Worm (Caenorhabditis elegans) whole organism, young adult: ENCODE results near the gene K05F6.12.

Source experiments
- B0035.1 ChIP-seq: sonication (generic microtip); optimal IDR thresholded peaks from 2 replicates; lab custom pipeline; 2016; ENCODE audit warnings: missing genetic modification characterization, mild to moderate bottlenecking, missing compliant biosample characterization, missing genotype, missing genetic modification reagents
- B0261.1 ChIP-seq: sonication (generic microtip); optimal IDR thresholded peaks from 2 replicates; lab custom pipeline; 2016; ENCODE audit warnings: mild to moderate bottlenecking, missing genetic modification characterization, moderate library complexity, missing compliant biosample characterization
- B0336.3 ChIP-seq: fragments of 200-800 bp; sonication (Bioruptor generic); IDR thresholded peaks from 2 replicates; pipeline ENCODE4 v1.3.6; 2022; ENCODE audit warnings: missing genetic modification characterization, missing compliant biosample characterization
- C06A6.2 ChIP-seq: fragments of 200-800 bp; sonication (Bioruptor generic); conservative IDR thresholded peaks from 2 replicates; pipeline ENCODE4 v1.3.6; 2022; ENCODE audit warnings: missing genetic modification characterization, missing compliant biosample characterization
- C17E4.6 ChIP-seq: fragments of 200-800 bp; sonication (Bioruptor generic); IDR thresholded peaks from 2 replicates; pipeline ENCODE4 v1.3.6; 2022; ENCODE audit warnings: missing genetic modification reagents, missing genetic modification characterization, missing compliant biosample characterization
- F10E7.11 ChIP-seq: sonication (generic microtip); optimal IDR thresholded peaks from 2 replicates; lab custom pipeline; 2017; ENCODE audit warnings: mild to moderate bottlenecking, missing genetic modification characterization, moderate library complexity, missing compliant biosample characterization
- F23B12.7 ChIP-seq: sonication (generic microtip); optimal IDR thresholded peaks from 2 replicates; lab custom pipeline; 2017; ENCODE audit warnings: missing genetic modification characterization, mild to moderate bottlenecking, missing compliant biosample characterization, antibody characterized with exemption, moderate library complexity; ENCODE audit not compliant: insufficient read depth
- F52B5.7 ChIP-seq: sonication (generic microtip); optimal IDR thresholded peaks from 2 replicates; lab custom pipeline; 2016; ENCODE audit warnings: mild to moderate bottlenecking, missing genetic modification characterization, missing compliant biosample characterization
- F57A8.1 ChIP-seq: fragments of 200-800 bp; sonication (Bioruptor generic); optimal IDR thresholded peaks from 2 replicates; lab custom pipeline; 2018; ENCODE audit warnings: mild to moderate bottlenecking, missing genetic modification characterization, moderate library complexity, missing compliant biosample characterization
- F57C9.4 ChIP-seq: sonication (generic microtip); optimal IDR thresholded peaks from 2 replicates; lab custom pipeline; 2017; ENCODE audit warnings: mild to moderate bottlenecking, missing genetic modification characterization, missing compliant biosample characterization
- T26A5.8 ChIP-seq: sonication (generic microtip); optimal IDR thresholded peaks from 2 replicates; lab custom pipeline; 2016; ENCODE audit warnings: missing genetic modification characterization, missing compliant biosample characterization
- Y53F4B.3 ChIP-seq: fragments of 200-800 bp; sonication (Bioruptor generic); IDR thresholded peaks from 2 replicates; pipeline ENCODE4 v1.3.6; 2022; ENCODE audit warnings: missing genetic modification reagents, missing genetic modification characterization, missing compliant biosample characterization
- akir-1 ChIP-seq: fragments of 200-800 bp; sonication (Bioruptor generic); optimal IDR thresholded peaks from 2 replicates; lab custom pipeline; 2018; ENCODE audit warnings: mild to moderate bottlenecking, missing genetic modification characterization, moderate library complexity, missing compliant biosample characterization
- aptf-2 ChIP-seq: fragments of 200-800 bp; sonication (Bioruptor generic); conservative IDR thresholded peaks from 2 replicates; pipeline ENCODE4 v1.3.6; 2022; ENCODE audit warnings: missing genetic modification reagents, missing genetic modification characterization, missing compliant biosample characterization
- aptf-3 ChIP-seq: fragments of 200-800 bp; sonication (Bioruptor generic); IDR thresholded peaks from 2 replicates; pipeline ENCODE4 v1.3.6; 2022; ENCODE audit warnings: missing genetic modification characterization, missing compliant biosample characterization
- attf-5 ChIP-seq: fragments of 200-800 bp; sonication (Bioruptor generic); optimal IDR thresholded peaks from 2 replicates; lab custom pipeline; 2018; ENCODE audit warnings: mild to moderate bottlenecking, missing genetic modification characterization, missing compliant biosample characterization
- bed-2 ChIP-seq: fragments of 200-800 bp; sonication (Bioruptor generic); IDR thresholded peaks from 2 replicates; pipeline ENCODE4 v1.3.6; 2022; ENCODE audit warnings: missing genetic modification reagents, missing genetic modification characterization, missing compliant biosample characterization
- ceh-100 ChIP-seq: fragments of 200-800 bp; sonication (Bioruptor generic); IDR thresholded peaks from 2 replicates; pipeline ENCODE4 v1.3.6; 2022; ENCODE audit warnings: missing genetic modification reagents, missing genetic modification characterization, missing compliant biosample characterization
- ceh-58 ChIP-seq: fragments of 200-800 bp; sonication (Bioruptor generic); IDR thresholded peaks from 2 replicates; pipeline ENCODE4 v1.3.6; 2022; ENCODE audit warnings: missing genetic modification characterization, missing compliant biosample characterization
- dox-1 ChIP-seq: fragments of 200-800 bp; sonication (Bioruptor generic); IDR thresholded peaks from 2 replicates; pipeline ENCODE4 v1.3.6; 2022; ENCODE audit warnings: missing genetic modification reagents, missing genetic modification characterization, missing compliant biosample characterization
- egl-18 ChIP-seq: fragments of 200-800 bp; sonication (Bioruptor generic); IDR thresholded peaks from 2 replicates; pipeline ENCODE4 v1.3.6; 2022; ENCODE audit warnings: missing genetic modification reagents, missing genetic modification characterization, missing compliant biosample characterization
- ekl-4 ChIP-seq: fragments of 200-800 bp; sonication (Bioruptor generic); IDR thresholded peaks from 2 replicates; pipeline ENCODE4 v1.3.6; 2022; ENCODE audit warnings: missing genetic modification reagents, missing genetic modification characterization, missing compliant biosample characterization
- ets-4 ChIP-seq: fragments of 200-800 bp; sonication (Bioruptor generic); optimal IDR thresholded peaks from 2 replicates; lab custom pipeline; 2018; ENCODE audit warnings: mild to moderate bottlenecking, missing genetic modification characterization, missing compliant biosample characterization
- gei-17 ChIP-seq: fragments of 200-800 bp; sonication (Bioruptor generic); optimal IDR thresholded peaks from 2 replicates; lab custom pipeline; 2018; ENCODE audit warnings: mild to moderate bottlenecking, missing genetic modification characterization, missing compliant biosample characterization
- hlh-26 ChIP-seq: fragments of 200-800 bp; sonication (Bioruptor generic); conservative IDR thresholded peaks from 2 replicates; pipeline ENCODE4 v1.3.6; 2022; ENCODE audit warnings: missing genetic modification reagents, missing genetic modification characterization, missing compliant biosample characterization
- hrde-1 ChIP-seq: sonication (generic microtip); optimal IDR thresholded peaks from 2 replicates; lab custom pipeline; 2016; ENCODE audit warnings: missing genetic modification characterization, mild to moderate bottlenecking, missing compliant biosample characterization, moderate library complexity, missing genotype, missing genetic modification reagents, borderline replicate concordance
- lag-1 ChIP-seq: fragments of 200-800 bp; sonication (Bioruptor generic); IDR thresholded peaks from 2 replicates; pipeline ENCODE4 v1.3.6; 2022; ENCODE audit warnings: missing genetic modification reagents, missing genetic modification characterization, missing compliant biosample characterization
- let-526 ChIP-seq: fragments of 200-800 bp; sonication (Bioruptor generic); IDR thresholded peaks from 2 replicates; pipeline ENCODE4 v1.3.6; 2022; ENCODE audit warnings: missing genetic modification reagents, missing genetic modification characterization, missing compliant biosample characterization
- lin-26 ChIP-seq: fragments of 200-800 bp; sonication (Bioruptor generic); IDR thresholded peaks from 2 replicates; pipeline ENCODE4 v1.3.6; 2022; ENCODE audit warnings: missing genetic modification reagents, missing genetic modification characterization, missing compliant biosample characterization
- lin-35 ChIP-seq, 3 experiments: fragments of 150-350 bp in 2 of 3; sonication (generic microtip) in 1 of 3; optimal IDR thresholded peaks; 2 replicates each; lab custom pipeline; 2014 to 2018; ENCODE audit warnings: missing biosample characterization in 3 of 3, missing genetic modification characterization in 3 of 3, missing genetic modification reagents in 3 of 3
- lin-40 ChIP-seq: sonication (generic microtip); optimal IDR thresholded peaks from 2 replicates; lab custom pipeline; 2016; ENCODE audit warnings: missing genetic modification characterization, mild to moderate bottlenecking, missing compliant biosample characterization, missing genotype, missing genetic modification reagents
- lir-1 ChIP-seq: fragments of 200-800 bp; sonication (Bioruptor generic); conservative IDR thresholded peaks from 2 replicates; pipeline ENCODE4 v1.3.6; 2022; ENCODE audit warnings: missing genetic modification reagents, missing genetic modification characterization, missing compliant biosample characterization
- madf-10 ChIP-seq: sonication (generic microtip); optimal IDR thresholded peaks from 2 replicates; lab custom pipeline; 2016; ENCODE audit warnings: mild to moderate bottlenecking, missing genetic modification characterization, missing compliant biosample characterization
- mcd-1 ChIP-seq: fragments of 200-800 bp; sonication (Bioruptor generic); IDR thresholded peaks from 2 replicates; pipeline ENCODE4 v1.3.6; 2022; ENCODE audit warnings: missing genetic modification reagents, missing genetic modification characterization, missing compliant biosample characterization
- mes-4 ChIP-seq: sonication (generic microtip); optimal IDR thresholded peaks from 2 replicates; lab custom pipeline; 2016; ENCODE audit warnings: missing genotype, missing genetic modification characterization, missing compliant biosample characterization
- nhr-179 ChIP-seq: sonication (generic microtip); optimal IDR thresholded peaks from 2 replicates; lab custom pipeline; 2016; ENCODE audit warnings: mild to moderate bottlenecking, missing genetic modification characterization, missing compliant biosample characterization
- rpc-1 ChIP-seq, 2 experiments: fragments of 150-350 bp in 1 of 2; sonication (generic microtip) in 1 of 2; optimal IDR thresholded peaks; 2 replicates each; lab custom pipeline; 2014 to 2018; ENCODE audit warnings: missing biosample characterization in 1 of 2, missing genetic modification characterization in 1 of 2, missing genetic modification reagents in 1 of 2, missing genotype in 1 of 2
- snpc-4 ChIP-seq, 5 experiments: fragments of 150-350 bp in 1 of 5; sonication (generic microtip) in 4 of 5; optimal IDR thresholded peaks; 2 replicates each; lab custom pipeline; 2014 to 2018; ENCODE audit warnings: missing genetic modification characterization in 5 of 5, missing biosample characterization in 3 of 5, antibody characterized with exemption in 2 of 5, mild to moderate bottlenecking in 2 of 5, missing compliant biosample characterization in 2 of 5, missing genotype in 2 of 5, moderate library complexity in 2 of 5, missing genetic modification reagents in 1 of 5
- somi-1 ChIP-seq: fragments of 200-800 bp; sonication (Bioruptor generic); optimal IDR thresholded peaks from 2 replicates; lab custom pipeline; 2018; ENCODE audit warnings: mild to moderate bottlenecking, missing genetic modification characterization, missing compliant biosample characterization
- tbx-9 ChIP-seq: sonication (generic microtip); optimal IDR thresholded peaks from 2 replicates; lab custom pipeline; 2016; ENCODE audit warnings: borderline replicate concordance, missing genetic modification characterization, inconsistent platforms, missing compliant biosample characterization
- unc-130 ChIP-seq: sonication (generic microtip); optimal IDR thresholded peaks from 2 replicates; lab custom pipeline; 2016; ENCODE audit warnings: missing genetic modification reagents, missing genetic modification characterization, missing compliant biosample characterization
- ztf-22 ChIP-seq: fragments of 200-800 bp; sonication (Bioruptor generic); optimal IDR thresholded peaks from 2 replicates; lab custom pipeline; 2018; ENCODE audit warnings: mild to moderate bottlenecking, missing genetic modification characterization, moderate library complexity, missing compliant biosample characterization
- ztf-25 ChIP-seq: fragments of 200-800 bp; sonication (Bioruptor generic); IDR thresholded peaks from 2 replicates; pipeline ENCODE4 v1.3.6; 2022; ENCODE audit warnings: missing genetic modification reagents, missing genetic modification characterization, missing compliant biosample characterization
- ztf-28 ChIP-seq: fragments of 200-800 bp; sonication (Bioruptor generic); IDR thresholded peaks from 2 replicates; pipeline ENCODE4 v1.3.6; 2022; ENCODE audit warnings: missing genetic modification reagents, missing genetic modification characterization, missing compliant biosample characterization
- ztf-3 ChIP-seq: fragments of 200-800 bp; sonication (Bioruptor generic); optimal IDR thresholded peaks from 2 replicates; lab custom pipeline; 2018; ENCODE audit warnings: mild to moderate bottlenecking, missing genetic modification characterization, missing compliant biosample characterization
- ztf-6 ChIP-seq: fragments of 200-800 bp; sonication (Bioruptor generic); IDR thresholded peaks from 2 replicates; pipeline ENCODE4 v1.3.6; 2022; ENCODE audit warnings: missing genetic modification reagents, missing genetic modification characterization, missing compliant biosample characterization

The K05F6.12 gene

DNA sequence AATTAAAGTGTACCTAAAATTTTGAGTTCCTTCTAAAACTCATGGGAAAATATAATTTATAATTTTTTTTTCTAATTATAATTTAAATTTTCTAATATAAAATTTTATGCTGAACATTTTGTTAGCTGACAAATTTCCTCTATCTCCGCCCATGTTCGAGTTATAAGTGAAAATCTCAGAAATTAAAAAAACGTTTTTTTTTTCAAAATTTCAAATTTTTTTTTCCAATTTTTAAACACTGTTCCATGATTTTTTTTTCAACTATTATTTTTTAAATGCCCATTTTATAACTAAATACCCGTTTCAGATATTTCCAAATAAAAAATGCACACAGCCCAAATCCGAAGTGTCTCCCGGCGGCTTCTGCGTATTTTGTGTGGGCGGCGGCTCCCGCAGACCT lies 26.8 kb upstream of the K05F6.12 start, which contains the start of gene Y51H7BR.8:
Y51H7BR.8 (plus strand) TSS at position 301 of the 400 bp plus-strand sequence.
- TF ChIP-seq hlh-26 = no peak
- no peak for TF ChIP-seq Y53F4B.3 (GFP tag; lab: Robert Waterston, UW)
- no peak for TF ChIP-seq tbx-9 (tag; lab: Kevin White, UChicago)
- no peak for TF ChIP-seq rpc-1 (optimal IDR thresholded peaks at IDR 0.05; lab: Kevin White, UChicago)
- no peak for TF ChIP-seq rpc-1 (tag; optimal IDR thresholded peaks at IDR 0.05; lab: Kevin White, UChicago)
- TF ChIP-seq, all 124 proteins: peak for 0

DNA sequence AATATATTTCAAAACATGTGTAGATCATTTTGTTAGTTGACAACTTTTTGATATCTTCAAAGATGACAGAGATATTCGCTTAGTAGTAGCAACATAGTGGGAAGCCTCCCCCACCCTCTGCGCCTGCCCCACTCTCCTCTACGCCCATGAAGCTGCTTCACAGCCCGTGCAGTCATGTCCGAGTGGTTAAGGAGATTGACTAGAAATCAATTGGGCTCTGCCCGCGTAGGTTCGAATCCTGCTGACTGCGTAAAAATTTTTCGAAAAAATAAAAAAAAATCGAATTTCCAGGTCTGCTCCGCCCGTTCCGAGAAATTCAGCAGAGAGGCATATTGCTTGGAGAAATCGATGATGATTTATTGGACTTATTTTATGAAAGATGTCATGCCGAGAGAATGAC lies 25.9 kb upstream of the K05F6.12 start:
- no peak for TF ChIP-seq aptf-3
- no peak for TF ChIP-seq akir-1 (GFP tag; lab: Kevin White, UChicago)
- TF ChIP-seq egl-18 (GFP tag; lab: Robert Waterston, UW) = no peak
- TF ChIP-seq F23B12.7 (tag; lab: Kevin White, UChicago) = peak; percentile 55
- TF ChIP-seq C17E4.6 (GFP tag; lab: Robert Waterston, UW) = no peak
- no peak for TF ChIP-seq ztf-6
- no peak for TF ChIP-seq lir-1 (GFP tag; lab: Robert Waterston, UW)
- peak; percentile 86 for TF ChIP-seq B0261.1 (tag; lab: Kevin White, UChicago)
- no peak for TF ChIP-seq let-526
- no peak for TF ChIP-seq T26A5.8 (tag; lab: Kevin White, UChicago)
- no peak for TF ChIP-seq lag-1 (GFP tag; lab: Robert Waterston, UW)
- TF ChIP-seq nhr-179 = no peak
- no peak for TF ChIP-seq aptf-2
- TF ChIP-seq B0336.3 = no peak
- no peak for TF ChIP-seq F10E7.11 (tag; lab: Kevin White, UChicago)
- TF ChIP-seq ceh-100 = no peak
- TF ChIP-seq ekl-4 (GFP tag; lab: Robert Waterston, UW) = no peak
- TF ChIP-seq ztf-25 (GFP tag; lab: Robert Waterston, UW) = peak; percentile 60; the same call in 1 of the 2 replicates
- TF ChIP-seq mcd-1 (GFP tag; lab: Robert Waterston, UW) = peak; percentile 58
- TF ChIP-seq B0035.1 (tag; lab: Kevin White, UChicago) = no peak
- peak; percentile 47 for TF ChIP-seq madf-10 (tag; lab: Kevin White, UChicago)
- TF ChIP-seq C06A6.2 (GFP tag; lab: Robert Waterston, UW) = no peak; the same call in 1 of the 2 replicates
- no peak for TF ChIP-seq F52B5.7 (tag; lab: Kevin White, UChicago)
- TF ChIP-seq F57C9.4 (tag; lab: Kevin White, UChicago) = no peak
- TF ChIP-seq attf-5 (GFP tag; lab: Kevin White, UChicago) = no peak
- TF ChIP-seq ets-4 (GFP tag; lab: Kevin White, UChicago) = no peak
- no peak for TF ChIP-seq bed-2 (GFP tag; lab: Robert Waterston, UW)
- TF ChIP-seq lin-40 = no peak
- TF ChIP-seq lin-26 = no peak
- TF ChIP-seq dox-1 (GFP tag; lab: Robert Waterston, UW) = no peak
- TF ChIP-seq somi-1 = no peak
- no peak for TF ChIP-seq F57A8.1 (GFP tag; lab: Kevin White, UChicago)
- TF ChIP-seq ztf-28 (GFP tag; lab: Robert Waterston, UW) = 0 out of 2 replicates have a peak, but pooled peaks have one; percentile 64
- TF ChIP-seq ztf-22 = no peak
- no peak for TF ChIP-seq gei-17 (GFP tag; lab: Kevin White, UChicago)
- TF ChIP-seq ceh-58 (GFP tag; lab: Robert Waterston, UW) = no peak
- TF ChIP-seq tbx-9 (tag; lab: Kevin White, UChicago) = no peak
- TF ChIP-seq snpc-4 (GFP tag; optimal IDR thresholded peaks at IDR 0.05; lab: Kevin White, UChicago) = no peak
- no peak for TF ChIP-seq snpc-4 (tag; optimal IDR thresholded peaks at IDR 0.05; lab: Kevin White, UChicago)
- TF ChIP-seq lin-35 (GFP tag; optimal IDR thresholded peaks at IDR 0.05; lab: Kevin White, UChicago) = peak in 1 of 3 experiments; percentile 45
- TF ChIP-seq hrde-1 (tag; lab: Kevin White, UChicago) = no peak
- TF ChIP-seq mes-4 (tag; lab: Kevin White, UChicago) = no peak
- no peak for TF ChIP-seq ztf-3 (GFP tag; lab: Kevin White, UChicago)
- no peak for TF ChIP-seq unc-130 (GFP tag; lab: Kevin White, UChicago)
